Worm (Caenorhabditis elegans): ENCODE measurements around the gene irld-33.

ce11 chrII:1757033-1757432 is 18.2 kb downstream of the irld-33 start, which contains the start of gene F36H5.10:
- TF ChIP-seq lin-35 (GFP tag; optimal IDR thresholded peaks at IDR 0.05): no peak
- TF ChIP-seq aly-2 (tag; optimal IDR thresholded peaks at IDR 0.05): no peak
- TF ChIP-seq nhr-71 (tag; optimal IDR thresholded peaks at IDR 0.05): no peak
- TF ChIP-seq nhr-28 (tag; optimal IDR thresholded peaks at IDR 0.05): no peak
- no peak for TF ChIP-seq elt-3 (tag; optimal IDR thresholded peaks at IDR 0.05)
- TF ChIP-seq skn-1 (tag; optimal IDR thresholded peaks at IDR 0.05): no peak
- TF ChIP-seq tbx-2 (tag; optimal IDR thresholded peaks at IDR 0.05): no peak
- TF ChIP-seq nhr-12 (tag; optimal IDR thresholded peaks at IDR 0.05): no peak
- TF ChIP-seq nhr-237 (tag; optimal IDR thresholded peaks at IDR 0.05): no peak
- TF ChIP-seq fkh-10 (GFP tag; optimal IDR thresholded peaks at IDR 0.05): no peak
- TF ChIP-seq ces-1 (GFP tag; optimal IDR thresholded peaks at IDR 0.05): no peak
- TF ChIP-seq pqm-1 (tag; optimal IDR thresholded peaks at IDR 0.05): no peak
- TF ChIP-seq lin-13 (GFP tag; optimal IDR thresholded peaks at IDR 0.05): no peak
